Fruit fly (Drosophila melanogaster) whole organism, embryonic: ENCODE results near the gene CG33230.
A peak's percentile ranks its signal among the peaks of the same experiment; 100 is the strongest.

Experiments
- Adf1 ChIP-seq: fragments of 200-800 bp; sonication (Bioruptor generic); IDR thresholded peaks from 2 replicates; pipeline ENCODE4 v1.3.6; 2022; ENCODE audit warnings: missing biosample characterization, missing genetic modification characterization
- Atf3 ChIP-seq: fragments of 200-800 bp; sonication (Bioruptor generic); optimal IDR thresholded peaks from 3 replicates; lab custom pipeline; 2016; ENCODE audit warnings: missing biosample characterization, missing genetic modification characterization
- Blimp-1 ChIP-seq: fragments of 200-800 bp; sonication (Bioruptor generic); optimal IDR thresholded peaks from 3 replicates; lab custom pipeline; 2018; ENCODE audit warnings: missing biosample characterization, missing genetic modification characterization, mild to moderate bottlenecking, moderate library complexity, missing genetic modification reagents
- CG10209 ChIP-seq: fragments of 200-800 bp; sonication (Bioruptor generic); optimal IDR thresholded peaks from 3 replicates; lab custom pipeline; 2017; ENCODE audit warnings: missing biosample characterization, mild to moderate bottlenecking, missing genetic modification characterization, missing genetic modification reagents
- CG10543 ChIP-seq: fragments of 200-800 bp; sonication (Bioruptor generic); optimal IDR thresholded peaks from 3 replicates; lab custom pipeline; 2017; ENCODE audit warnings: missing biosample characterization, mild to moderate bottlenecking, missing genetic modification characterization, moderate library complexity
- CG10654 ChIP-seq: fragments of 200-800 bp; sonication (Bioruptor generic); optimal IDR thresholded peaks from 2 replicates; lab custom pipeline; 2016; ENCODE audit warnings: missing biosample characterization, missing genetic modification characterization
- CG12219 ChIP-seq: fragments of 200-800 bp; sonication (Bioruptor generic); optimal IDR thresholded peaks from 3 replicates; lab custom pipeline; 2018; ENCODE audit warnings: missing biosample characterization, mild to moderate bottlenecking, missing genetic modification characterization
- CG12236 ChIP-seq: fragments of 200-800 bp; sonication (Bioruptor generic); optimal IDR thresholded peaks from 2 replicates; lab custom pipeline; 2016; ENCODE audit warnings: missing biosample characterization, missing genetic modification characterization
- CG15269 ChIP-seq: fragments of 200-800 bp; sonication (Bioruptor generic); optimal IDR thresholded peaks from 2 replicates; lab custom pipeline; 2018; ENCODE audit warnings: missing biosample characterization, mild to moderate bottlenecking, missing genetic modification characterization, moderate library complexity
- CG16779 ChIP-seq: fragments of 200-800 bp; sonication (Bioruptor generic); IDR thresholded peaks from 2 replicates; pipeline ENCODE4 v1.3.6; 2022; ENCODE audit warnings: missing biosample characterization, missing genetic modification characterization
- CG18476 ChIP-seq: fragments of 200-800 bp; sonication (Bioruptor generic); optimal IDR thresholded peaks from 2 replicates; lab custom pipeline; 2016; ENCODE audit warnings: missing biosample characterization, mild to moderate bottlenecking, missing genetic modification characterization
- CG2678 ChIP-seq: fragments of 200-800 bp; sonication (Bioruptor generic); optimal IDR thresholded peaks from 3 replicates; lab custom pipeline; 2019; ENCODE audit warnings: missing biosample characterization, mild to moderate bottlenecking, missing genetic modification characterization, moderate library complexity
- CG2875 ChIP-seq: fragments of 200-800 bp; sonication (Bioruptor generic); optimal IDR thresholded peaks from 2 replicates; lab custom pipeline; 2017; ENCODE audit warnings: missing biosample characterization, mild to moderate bottlenecking, missing genetic modification characterization, missing genetic modification reagents
- CG30403 ChIP-seq: fragments of 200-800 bp; sonication (Bioruptor generic); optimal IDR thresholded peaks from 3 replicates; lab custom pipeline; 2016; ENCODE audit warnings: missing biosample characterization, missing genetic modification characterization
- CG4424 ChIP-seq: fragments of 200-800 bp; sonication (Bioruptor generic); optimal IDR thresholded peaks from 3 replicates; lab custom pipeline; 2016; ENCODE audit warnings: missing biosample characterization, missing genetic modification characterization
- CG5180 ChIP-seq: fragments of 200-800 bp; sonication (Bioruptor generic); optimal IDR thresholded peaks from 3 replicates; lab custom pipeline; 2017; ENCODE audit warnings: missing biosample characterization, missing genetic modification characterization, mild to moderate bottlenecking, moderate library complexity, missing genetic modification reagents
- Hmr ChIP-seq: fragments of 200-800 bp; sonication (Bioruptor generic); optimal IDR thresholded peaks from 3 replicates; lab custom pipeline; 2017; ENCODE audit warnings: mild to moderate bottlenecking, missing biosample characterization, missing genetic modification reagents, missing genetic modification characterization
- Hsf ChIP-seq: fragments of 200-800 bp; sonication (Bioruptor generic); optimal IDR thresholded peaks from 3 replicates; lab custom pipeline; 2016; ENCODE audit warnings: missing biosample characterization, missing genetic modification characterization
- Max ChIP-seq: fragments of 200-800 bp; sonication (Bioruptor generic); optimal IDR thresholded peaks from 2 replicates; lab custom pipeline; 2016; ENCODE audit warnings: missing biosample characterization, mild to moderate bottlenecking, missing genetic modification characterization
- NC2β ChIP-seq: fragments of 200-800 bp; sonication (Bioruptor generic); optimal IDR thresholded peaks from 2 replicates; lab custom pipeline; 2016; ENCODE audit warnings: missing biosample characterization, missing genetic modification characterization
- NK7.1 ChIP-seq: fragments of 200-800 bp; sonication (Bioruptor generic); optimal IDR thresholded peaks from 3 replicates; lab custom pipeline; 2016; ENCODE audit warnings: missing biosample characterization, missing genetic modification characterization
- Nf-YA ChIP-seq: fragments of 200-800 bp; sonication (Bioruptor generic); IDR thresholded peaks from 2 replicates; pipeline ENCODE4 v1.3.6; 2022; ENCODE audit warnings: missing biosample characterization, missing genetic modification characterization
- Scr ChIP-seq: fragments of 200-800 bp; sonication (Bioruptor generic); IDR thresholded peaks from 2 replicates; pipeline ENCODE4 v1.3.6; 2022; ENCODE audit warnings: missing biosample characterization, missing genetic modification characterization; ENCODE audit not compliant: partially characterized antibody
- Taf1 ChIP-seq: fragments of 200-800 bp; sonication (Bioruptor generic); IDR thresholded peaks from 2 replicates; pipeline ENCODE4 v1.3.6; 2022; ENCODE audit warnings: missing biosample characterization, missing genetic modification characterization
- abd-A ChIP-seq: fragments of 200-800 bp; sonication (Bioruptor generic); optimal IDR thresholded peaks from 3 replicates; lab custom pipeline; 2019; ENCODE audit warnings: missing biosample characterization, mild to moderate bottlenecking, missing genetic modification characterization, moderate library complexity
- ash1 ChIP-seq: fragments of 200-800 bp; sonication (Bioruptor generic); optimal IDR thresholded peaks from 2 replicates; lab custom pipeline; 2018; ENCODE audit warnings: missing biosample characterization, mild to moderate bottlenecking, missing genetic modification characterization
- chif ChIP-seq, 2 experiments: fragments of 200-800 bp; sonication (Bioruptor generic); optimal IDR thresholded peaks; 3 replicates each; lab custom pipeline; 2016; ENCODE audit warnings: missing biosample characterization in 2 of 2, missing genetic modification characterization in 2 of 2
- fd102C ChIP-seq: fragments of 200-800 bp; sonication (Bioruptor generic); optimal IDR thresholded peaks from 2 replicates; lab custom pipeline; 2018; ENCODE audit warnings: missing biosample characterization, mild to moderate bottlenecking, missing genetic modification characterization, moderate library complexity
- fru ChIP-seq: fragments of >200 bp; optimal IDR thresholded peaks from 2 replicates; lab custom pipeline; 2017
- gsb-n ChIP-seq: fragments of 200-800 bp; sonication (Bioruptor generic); optimal IDR thresholded peaks from 3 replicates; lab custom pipeline; 2018; ENCODE audit warnings: missing biosample characterization, mild to moderate bottlenecking, missing genetic modification characterization
- h ChIP-seq: fragments of >200 bp; optimal IDR thresholded peaks from 2 replicates; lab custom pipeline; 2017
- ham ChIP-seq: fragments of 200-800 bp; sonication (Bioruptor generic); IDR thresholded peaks from 2 replicates; pipeline ENCODE4 v1.3.6; 2022; ENCODE audit warnings: missing biosample characterization, missing genetic modification characterization
- ind ChIP-seq: fragments of 200-800 bp; sonication (Bioruptor generic); optimal IDR thresholded peaks from 3 replicates; lab custom pipeline; 2016; ENCODE audit warnings: missing biosample characterization, missing genetic modification characterization
- insv ChIP-seq, 2 experiments: fragments of 200-800 bp; sonication (Bioruptor generic); optimal IDR thresholded peaks; 3 replicates each; lab custom pipeline; 2016 to 2018; ENCODE audit warnings: missing biosample characterization in 2 of 2, missing genetic modification characterization in 2 of 2
- jumu ChIP-seq: fragments of 200-800 bp; sonication (Bioruptor generic); optimal IDR thresholded peaks from 3 replicates; lab custom pipeline; 2016; ENCODE audit warnings: missing biosample characterization, missing genetic modification characterization
- maf-S ChIP-seq: fragments of 200-800 bp; sonication (Bioruptor generic); optimal IDR thresholded peaks from 2 replicates; lab custom pipeline; 2016; ENCODE audit warnings: missing biosample characterization, missing genetic modification characterization
- mirr ChIP-seq: fragments of 200-800 bp; sonication (Bioruptor generic); optimal IDR thresholded peaks from 3 replicates; lab custom pipeline; 2018; ENCODE audit warnings: missing biosample characterization, mild to moderate bottlenecking, missing genetic modification characterization
- org-1 ChIP-seq: fragments of 200-800 bp; sonication (Bioruptor generic); optimal IDR thresholded peaks from 2 replicates; lab custom pipeline; 2017; ENCODE audit warnings: missing biosample characterization, missing genetic modification characterization
- p53 ChIP-seq: fragments of 200-800 bp; sonication (Bioruptor generic); optimal IDR thresholded peaks from 2 replicates; lab custom pipeline; 2016; ENCODE audit warnings: missing biosample characterization, missing genetic modification characterization
- peb ChIP-seq: fragments of 200-800 bp; sonication (Bioruptor generic); IDR thresholded peaks from 2 replicates; pipeline ENCODE4 v1.3.6; 2022; ENCODE audit warnings: missing biosample characterization, missing genetic modification characterization
- pho ChIP-seq: fragments of 200-800 bp; sonication (Bioruptor generic); optimal IDR thresholded peaks from 2 replicates; lab custom pipeline; 2016; ENCODE audit warnings: missing biosample characterization, missing genetic modification characterization
- prd ChIP-seq, 3 experiments: fragments of >200 bp in 2 of 3; fragments of 200-800 bp in 1 of 3; sonication (Bioruptor generic) in 1 of 3; optimal IDR thresholded peaks in 2 of 3; IDR thresholded peaks in 1 of 3; 2 replicates in 2 of 3; 3 replicates in 1 of 3; pipeline versions ENCODE4 v1.3.6 to Lab custom; 2017 to 2022; ENCODE audit warnings: missing biosample characterization in 1 of 3, missing genetic modification characterization in 1 of 3
- sc ChIP-seq, 3 experiments: fragments of >200 bp in 2 of 3; fragments of 200-800 bp in 1 of 3; sonication (Bioruptor generic) in 1 of 3; optimal IDR thresholded peaks; 2 replicates in 2 of 3; 3 replicates in 1 of 3; lab custom pipeline; 2017; ENCODE audit warnings: mild to moderate bottlenecking in 1 of 3, missing biosample characterization in 1 of 3, missing genetic modification characterization in 1 of 3, missing genetic modification reagents in 1 of 3
- slou ChIP-seq: fragments of 200-800 bp; sonication (Bioruptor generic); optimal IDR thresholded peaks from 3 replicates; lab custom pipeline; 2016; ENCODE audit warnings: missing biosample characterization, missing genetic modification characterization
- sna ChIP-seq: fragments of 200-800 bp; sonication (Bioruptor generic); IDR thresholded peaks from 2 replicates; pipeline ENCODE4 v1.3.6; 2022; ENCODE audit warnings: missing biosample characterization, missing genetic modification characterization; ENCODE audit not compliant: partially characterized antibody
- tio ChIP-seq: fragments of 200-800 bp; sonication (Bioruptor generic); optimal IDR thresholded peaks from 2 replicates; lab custom pipeline; 2017; ENCODE audit warnings: missing biosample characterization, missing genetic modification characterization, inconsistent platforms
- twi ChIP-seq: fragments of 200-800 bp; optimal IDR thresholded peaks from 2 replicates; lab custom pipeline; 2019; ENCODE audit warnings: missing biosample characterization, mild to moderate bottlenecking, missing genetic modification characterization, moderate library complexity
- unc-4 ChIP-seq: fragments of 200-800 bp; sonication (Bioruptor generic); IDR thresholded peaks from 2 replicates; pipeline ENCODE4 v1.3.6; 2022; ENCODE audit warnings: missing biosample characterization, missing genetic modification characterization; ENCODE audit not compliant: partially characterized antibody
- vvl ChIP-seq: fragments of 200-800 bp; sonication (Bioruptor generic); IDR thresholded peaks from 2 replicates; pipeline ENCODE4 v1.3.6; 2022; ENCODE audit warnings: missing biosample characterization, missing genetic modification characterization
- zf30C ChIP-seq: fragments of 200-800 bp; sonication (Bioruptor generic); optimal IDR thresholded peaks from 3 replicates; lab custom pipeline; 2018; ENCODE audit warnings: missing biosample characterization, mild to moderate bottlenecking, missing genetic modification characterization

Gene CG33230

DNA sequence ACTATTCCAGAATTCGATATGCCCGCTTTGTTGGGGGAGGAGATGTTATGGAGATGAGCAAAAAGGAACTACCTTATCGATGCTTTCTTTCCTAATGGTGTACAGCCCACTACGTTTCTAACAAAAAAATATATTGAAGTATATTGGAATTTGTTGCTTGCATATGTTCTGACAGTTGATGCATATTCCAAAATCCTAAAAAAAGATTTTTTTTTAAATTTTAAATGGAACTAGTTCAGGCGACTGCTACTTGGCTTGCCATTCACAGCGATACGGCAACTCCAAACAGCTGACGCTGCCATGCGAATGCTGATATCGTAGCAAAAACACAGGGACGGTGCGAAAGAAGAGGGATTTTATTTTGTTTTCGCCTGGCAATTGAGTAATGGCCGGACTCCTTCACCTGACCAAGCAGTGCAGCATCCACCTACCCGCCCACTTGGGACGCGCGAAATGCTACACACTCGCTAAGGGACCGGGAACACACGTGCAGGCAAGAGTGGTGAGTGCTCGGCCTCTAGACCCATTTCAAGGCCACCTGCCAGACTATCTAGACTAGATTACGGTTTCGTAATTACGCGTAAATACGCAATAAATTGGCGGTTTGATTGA, at the start of gene CG33230, which contains the start of the genes CG13926 and ABCB7 (continued):
- TF ChIP-seq NK7.1 (GFP tag; lab: Kevin White, UChicago) (no peak), abd-A (tag; lab: Kevin White, UChicago) (no peak), tio (GFP tag; lab: Kevin White, UChicago) (no peak), CG30403 (GFP tag; lab: Kevin White, UChicago) (peak; percentile 57), CG5180 (GFP tag; lab: Kevin White, UChicago) (no peak), ind (GFP tag; lab: Kevin White, UChicago) (peak; percentile 27), prd (optimal IDR thresholded peaks at IDR 0.05; lab: Kevin White, UChicago) (no peak), prd (GFP tag; IDR thresholded peaks at IDR 0.05; lab: Robert Waterston, UW) (peak; percentile 20; the same call in 2 of the 3 replicates), NC2β (GFP tag; lab: Kevin White, UChicago) (no peak), CG12219 (GFP tag; lab: Kevin White, UChicago) (no peak), CG12236 (GFP tag; lab: Kevin White, UChicago) (no peak), sna (GFP tag; lab: Robert Waterston, UW) (no peak), CG10209 (GFP tag; lab: Kevin White, UChicago) (no peak), fru (no peak), p53 (GFP tag; lab: Kevin White, UChicago) (no peak), chif (GFP tag; optimal IDR thresholded peaks at IDR 0.05; lab: Kevin White, UChicago) (no peak), pho (GFP tag; lab: Kevin White, UChicago) (no peak), zf30C (GFP tag; lab: Kevin White, UChicago) (no peak), peb (GFP tag; lab: Robert Waterston, UW) (no peak), CG4424 (peak; percentile 44), Blimp-1 (GFP tag; lab: Kevin White, UChicago) (no peak), mirr (GFP tag; lab: Kevin White, UChicago) (no peak), jumu (GFP tag; lab: Kevin White, UChicago) (no peak), Hsf (peak; percentile 40), org-1 (GFP tag; lab: Kevin White, UChicago) (no peak), slou (GFP tag; lab: Kevin White, UChicago) (no peak), CG2678 (tag; lab: Kevin White, UChicago) (no peak), unc-4 (GFP tag; lab: Robert Waterston, UW) (0 out of 2 replicates have a peak, but pooled peaks have one; percentile 38), Hmr (GFP tag; lab: Kevin White, UChicago) (peak; percentile 31), Scr (GFP tag; lab: Robert Waterston, UW) (peak; percentile 54), ash1 (GFP tag; lab: Kevin White, UChicago) (no peak), insv (GFP tag; optimal IDR thresholded peaks at IDR 0.05; lab: Kevin White, UChicago) (no peak), CG2875 (GFP tag; lab: Kevin White, UChicago) (no peak), CG18476 (GFP tag; lab: Kevin White, UChicago) (peak; percentile 20), twi (tag; lab: Kevin White, UChicago) (no peak), maf-S (GFP tag; lab: Kevin White, UChicago) (peak; percentile 29), CG15269 (no peak), h (lab: Kevin White, UChicago) (no peak), Atf3 (no peak), CG10654 (GFP tag; lab: Kevin White, UChicago) (no peak), Nf-YA (GFP tag; lab: Robert Waterston, UW) (no peak), sc (optimal IDR thresholded peaks at IDR 0.05; lab: Kevin White, UChicago) (no peak), sc (GFP tag; optimal IDR thresholded peaks at IDR 0.05; lab: Kevin White, UChicago) (no peak), Max (GFP tag; lab: Kevin White, UChicago) (peak; percentile 44), vvl (GFP tag; lab: Robert Waterston, UW) (peak; percentile 32; the same call in 1 of the 2 replicates), gsb-n (tag; lab: Kevin White, UChicago) (peak; percentile 83), CG16779 (no peak), Taf1 (GFP tag; lab: Robert Waterston, UW) (no peak), Adf1 (GFP tag; lab: Robert Waterston, UW) (peak; percentile 20; the same call in 1 of the 2 replicates), ham (GFP tag; lab: Robert Waterston, UW) (no peak), fd102C (no peak), CG10543 (GFP tag; lab: Kevin White, UChicago) (peak; percentile 61)
